Fruit fly (Drosophila melanogaster) whole organism, embryonic: ENCODE data around the gene nompB.

Experiments
- Asciz ChIP-seq: fragments of 200-800 bp; sonication (Bioruptor generic); optimal IDR thresholded peaks from 2 replicates; lab custom pipeline; 2017; ENCODE audit warnings: missing biosample characterization, mild to moderate bottlenecking, missing genetic modification characterization, missing genetic modification reagents
- Awh ChIP-seq: fragments of 200-800 bp; sonication (Bioruptor generic); IDR thresholded peaks from 2 replicates; pipeline ENCODE4, ENCODE4 v1.3.6; 2022; ENCODE audit warnings: missing biosample characterization, missing genetic modification characterization
- CG10267 ChIP-seq: fragments of 200-800 bp; sonication (Bioruptor generic); optimal IDR thresholded peaks from 2 replicates; lab custom pipeline; 2018; ENCODE audit warnings: missing biosample characterization, mild to moderate bottlenecking, missing genetic modification characterization, moderate library complexity
- CG10654 ChIP-seq: fragments of 200-800 bp; sonication (Bioruptor generic); optimal IDR thresholded peaks from 2 replicates; lab custom pipeline; 2016; ENCODE audit warnings: missing biosample characterization, missing genetic modification characterization
- CG11247 ChIP-seq: fragments of 200-800 bp; sonication (Bioruptor generic); IDR thresholded peaks from 2 replicates; pipeline ENCODE4 v1.3.6; 2022; ENCODE audit warnings: missing biosample characterization, missing genetic modification characterization
- CG12219 ChIP-seq: fragments of 200-800 bp; sonication (Bioruptor generic); optimal IDR thresholded peaks from 3 replicates; lab custom pipeline; 2018; ENCODE audit warnings: missing biosample characterization, mild to moderate bottlenecking, missing genetic modification characterization
- CG12391 ChIP-seq: fragments of 200-800 bp; sonication (Bioruptor generic); optimal IDR thresholded peaks from 3 replicates; lab custom pipeline; 2018; ENCODE audit warnings: missing biosample characterization, mild to moderate bottlenecking, missing genetic modification characterization, moderate library complexity
- CG12659 ChIP-seq: fragments of 200-800 bp; sonication (Bioruptor generic); optimal IDR thresholded peaks from 3 replicates; lab custom pipeline; 2017; ENCODE audit warnings: mild to moderate bottlenecking, missing biosample characterization, missing genetic modification reagents, missing genetic modification characterization
- CG12942 ChIP-seq: fragments of 200-800 bp; sonication (Bioruptor generic); optimal IDR thresholded peaks from 3 replicates; lab custom pipeline; 2016; ENCODE audit warnings: missing biosample characterization, missing genetic modification characterization
- CG14014 ChIP-seq: fragments of 200-800 bp; sonication (Bioruptor generic); IDR thresholded peaks from 2 replicates; pipeline ENCODE4 v1.3.6; 2022; ENCODE audit warnings: missing biosample characterization, missing genetic modification characterization
- CG15073 ChIP-seq: fragments of 200-800 bp; sonication (Bioruptor generic); optimal IDR thresholded peaks from 2 replicates; lab custom pipeline; 2016; ENCODE audit warnings: missing biosample characterization, missing genetic modification characterization
- CG1529 ChIP-seq: fragments of 200-800 bp; sonication (Bioruptor generic); optimal IDR thresholded peaks from 3 replicates; lab custom pipeline; 2018; ENCODE audit warnings: missing biosample characterization, missing genetic modification characterization
- CG18262 ChIP-seq: fragments of 200-800 bp; optimal IDR thresholded peaks from 3 replicates; lab custom pipeline; 2019; ENCODE audit warnings: missing biosample characterization, mild to moderate bottlenecking, missing genetic modification characterization, moderate library complexity
- CG18764 ChIP-seq: fragments of 200-800 bp; sonication (Bioruptor generic); optimal IDR thresholded peaks from 3 replicates; lab custom pipeline; 2016; ENCODE audit warnings: missing biosample characterization, missing genetic modification characterization
- CG31441 ChIP-seq: fragments of 200-800 bp; sonication (Bioruptor generic); IDR thresholded peaks from 2 replicates; pipeline ENCODE4 v1.3.6; 2022; ENCODE audit warnings: missing biosample characterization, missing genetic modification characterization
- CG3281 ChIP-seq: fragments of 200-800 bp; sonication (Bioruptor generic); optimal IDR thresholded peaks from 3 replicates; lab custom pipeline; 2017; ENCODE audit warnings: missing biosample characterization, mild to moderate bottlenecking, missing genetic modification characterization
- CG5180 ChIP-seq: fragments of 200-800 bp; sonication (Bioruptor generic); optimal IDR thresholded peaks from 3 replicates; lab custom pipeline; 2017; ENCODE audit warnings: missing biosample characterization, missing genetic modification characterization, mild to moderate bottlenecking, moderate library complexity, missing genetic modification reagents
- CG6683 ChIP-seq: fragments of 200-800 bp; sonication (Bioruptor generic); optimal IDR thresholded peaks from 2 replicates; lab custom pipeline; 2017; ENCODE audit warnings: missing biosample characterization, mild to moderate bottlenecking, missing genetic modification characterization, missing genetic modification reagents
- Chrac-16 ChIP-seq: fragments of 200-800 bp; sonication (Bioruptor generic); optimal IDR thresholded peaks from 3 replicates; lab custom pipeline; 2016; ENCODE audit warnings: missing biosample characterization, missing genetic modification characterization
- D19A ChIP-seq: fragments of 200-800 bp; optimal IDR thresholded peaks from 3 replicates; lab custom pipeline; 2019; ENCODE audit warnings: missing biosample characterization, mild to moderate bottlenecking, missing genetic modification characterization, moderate library complexity
- Dad ChIP-seq: fragments of 200-800 bp; sonication (Bioruptor generic); optimal IDR thresholded peaks from 3 replicates; lab custom pipeline; 2016; ENCODE audit warnings: missing biosample characterization, missing genetic modification characterization
- Deaf1 ChIP-seq: fragments of 200-800 bp; optimal IDR thresholded peaks from 3 replicates; lab custom pipeline; 2019; ENCODE audit warnings: missing biosample characterization, mild to moderate bottlenecking, missing genetic modification characterization, moderate library complexity
- Dip3 ChIP-seq: fragments of 200-800 bp; sonication (Bioruptor generic); optimal IDR thresholded peaks from 3 replicates; lab custom pipeline; 2016; ENCODE audit warnings: missing biosample characterization, missing genetic modification characterization
- Ets97D ChIP-seq: fragments of 200-800 bp; sonication (Bioruptor generic); optimal IDR thresholded peaks from 3 replicates; lab custom pipeline; 2016; ENCODE audit warnings: missing biosample characterization, missing genetic modification characterization
- Fer2 ChIP-seq: fragments of 200-800 bp; sonication (Bioruptor generic); optimal IDR thresholded peaks from 2 replicates; lab custom pipeline; 2018; ENCODE audit warnings: missing biosample characterization, mild to moderate bottlenecking, missing genetic modification characterization, moderate library complexity
- Lhr ChIP-seq: fragments of 200-800 bp; sonication (Bioruptor generic); optimal IDR thresholded peaks from 3 replicates; lab custom pipeline; 2017; ENCODE audit warnings: mild to moderate bottlenecking, missing biosample characterization, missing genetic modification reagents, missing genetic modification characterization
- Med ChIP-seq: fragments of 200-800 bp; sonication (Bioruptor generic); peaks from one replicate; lab custom pipeline; 2016; ENCODE audit warnings: missing biosample characterization, missing genetic modification characterization, mild to moderate bottlenecking, inconsistent platforms, moderate library complexity
- NFAT ChIP-seq: fragments of 200-800 bp; sonication (Bioruptor generic); IDR thresholded peaks from 2 replicates; pipeline ENCODE4 v1.3.6; 2022; ENCODE audit warnings: missing biosample characterization, missing genetic modification characterization
- Neu2 ChIP-seq: fragments of 200-800 bp; sonication (Bioruptor generic); optimal IDR thresholded peaks from 3 replicates; lab custom pipeline; 2016; ENCODE audit warnings: missing biosample characterization, missing genetic modification characterization, borderline replicate concordance
- Scr ChIP-seq: fragments of 200-800 bp; sonication (Bioruptor generic); IDR thresholded peaks from 2 replicates; pipeline ENCODE4 v1.3.6; 2022; ENCODE audit warnings: missing biosample characterization, missing genetic modification characterization; ENCODE audit not compliant: partially characterized antibody
- Sry-δ ChIP-seq: fragments of 200-800 bp; sonication (Bioruptor generic); optimal IDR thresholded peaks from 2 replicates; lab custom pipeline; 2016; ENCODE audit warnings: missing biosample characterization, missing genetic modification characterization
- abd-A ChIP-seq: fragments of 200-800 bp; sonication (Bioruptor generic); optimal IDR thresholded peaks from 3 replicates; lab custom pipeline; 2019; ENCODE audit warnings: missing biosample characterization, mild to moderate bottlenecking, missing genetic modification characterization, moderate library complexity
- bcd ChIP-seq: fragments of 200-800 bp; sonication (Bioruptor generic); optimal IDR thresholded peaks from 2 replicates; lab custom pipeline; 2017; ENCODE audit warnings: missing biosample characterization, mild to moderate bottlenecking, missing genetic modification characterization
- br ChIP-seq: fragments of >200 bp; optimal IDR thresholded peaks from 2 replicates; lab custom pipeline; 2017
- btn ChIP-seq: fragments of 200-800 bp; sonication (Bioruptor generic); optimal IDR thresholded peaks from 2 replicates; lab custom pipeline; 2016; ENCODE audit warnings: missing biosample characterization, missing genetic modification characterization
- chm ChIP-seq: fragments of 200-800 bp; sonication (Bioruptor generic); IDR thresholded peaks from 2 replicates; pipeline ENCODE4 v1.3.6; 2022; ENCODE audit warnings: missing biosample characterization, missing genetic modification characterization
- dmrt11E ChIP-seq: fragments of 200-800 bp; sonication (Bioruptor generic); optimal IDR thresholded peaks from 3 replicates; lab custom pipeline; 2018; ENCODE audit warnings: missing biosample characterization, mild to moderate bottlenecking, missing genetic modification characterization, moderate library complexity
- en ChIP-seq: fragments of 200-800 bp; sonication (Bioruptor generic); optimal IDR thresholded peaks from 2 replicates; lab custom pipeline; 2016; ENCODE audit warnings: missing biosample characterization, missing genetic modification characterization
- exex ChIP-seq: fragments of 200-800 bp; sonication (Bioruptor generic); optimal IDR thresholded peaks from 4 replicates; lab custom pipeline; 2018; ENCODE audit warnings: missing biosample characterization, mild to moderate bottlenecking, missing genetic modification characterization, moderate library complexity
- gfzf ChIP-seq: fragments of 200-800 bp; sonication (Bioruptor generic); optimal IDR thresholded peaks from 2 replicates; lab custom pipeline; 2016; ENCODE audit warnings: missing biosample characterization, mild to moderate bottlenecking, missing genetic modification characterization, moderate library complexity
- lab ChIP-seq: fragments of 200-800 bp; sonication (Bioruptor generic); optimal IDR thresholded peaks from 3 replicates; lab custom pipeline; 2017; ENCODE audit warnings: missing biosample characterization, missing genetic modification characterization, mild to moderate bottlenecking, moderate library complexity, missing genetic modification reagents
- nom ChIP-seq: fragments of 200-800 bp; sonication (Bioruptor generic); optimal IDR thresholded peaks from 2 replicates; lab custom pipeline; 2017; ENCODE audit warnings: missing biosample characterization, missing genetic modification characterization, mild to moderate bottlenecking, moderate library complexity, missing genetic modification reagents
- pnt ChIP-seq: fragments of 200-800 bp; sonication (Bioruptor generic); optimal IDR thresholded peaks from 3 replicates; lab custom pipeline; 2016; ENCODE audit warnings: missing biosample characterization, missing genetic modification characterization
- pum ChIP-seq: fragments of 200-800 bp; sonication (Bioruptor generic); optimal IDR thresholded peaks from 2 replicates; lab custom pipeline; 2016; ENCODE audit warnings: missing biosample characterization, missing genetic modification characterization
- row ChIP-seq: fragments of 200-800 bp; sonication (Bioruptor generic); IDR thresholded peaks from 3 replicates; pipeline ENCODE4 v1.3.6; 2022; ENCODE audit warnings: missing biosample characterization, missing genetic modification characterization
- schlank ChIP-seq: fragments of 200-800 bp; sonication (Bioruptor generic); optimal IDR thresholded peaks from 2 replicates; lab custom pipeline; 2018; ENCODE audit warnings: missing biosample characterization, mild to moderate bottlenecking, missing genetic modification characterization
- shn ChIP-seq: fragments of 200-800 bp; sonication (Bioruptor generic); optimal IDR thresholded peaks from 3 replicates; lab custom pipeline; 2016; ENCODE audit warnings: missing biosample characterization, missing genetic modification characterization
- so ChIP-seq: fragments of 200-800 bp; sonication (Bioruptor generic); IDR thresholded peaks from 3 replicates; pipeline ENCODE4 v1.3.6; 2022; ENCODE audit warnings: missing biosample characterization, missing genetic modification characterization
- vvl ChIP-seq: fragments of 200-800 bp; sonication (Bioruptor generic); IDR thresholded peaks from 2 replicates; pipeline ENCODE4 v1.3.6; 2022; ENCODE audit warnings: missing biosample characterization, missing genetic modification characterization
- zfh2 ChIP-seq: fragments of 200-800 bp; sonication (Bioruptor generic); optimal IDR thresholded peaks from 2 replicates; lab custom pipeline; 2016; ENCODE audit warnings: missing biosample characterization, missing genetic modification characterization

The nompB gene

DNA sequence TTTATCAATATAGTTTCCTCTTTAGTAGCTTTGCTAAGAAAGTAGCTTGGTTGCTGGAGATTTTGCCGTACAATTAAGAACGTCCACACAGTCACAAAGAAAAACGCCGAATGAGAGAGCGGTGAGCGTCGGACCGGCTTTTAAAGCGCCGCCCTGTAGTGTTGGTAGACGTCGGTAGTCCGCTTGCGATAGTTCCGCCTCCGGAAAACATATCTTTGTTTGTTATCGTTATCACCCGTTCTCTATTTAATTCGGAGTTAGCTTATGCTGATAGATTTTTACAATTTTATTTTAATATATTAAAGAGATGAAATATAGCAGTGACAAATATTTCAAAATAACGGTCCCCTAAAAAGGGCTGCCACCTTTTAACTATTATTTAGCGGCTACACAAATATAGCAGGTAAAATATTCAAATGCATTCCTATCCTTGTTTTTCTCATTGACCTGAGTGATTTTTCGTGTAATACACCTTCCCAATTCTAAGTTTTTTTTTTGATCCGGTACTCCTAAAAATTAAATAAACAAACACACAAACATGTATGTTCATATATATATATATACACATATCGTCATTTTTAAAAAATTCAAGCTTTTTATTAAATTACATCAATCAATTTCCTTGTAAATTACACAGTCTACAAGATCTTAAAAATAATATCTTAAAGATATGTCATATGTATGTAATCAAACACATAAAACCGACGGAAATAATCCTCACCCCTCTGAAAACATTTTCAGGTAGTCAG is 40.8 kb upstream of the nompB start, which contains the start of gene Df31 (continued):
- peak; percentile 68 for TF ChIP-seq nom (GFP tag; lab: Kevin White, UChicago)
- TF ChIP-seq br = no peak
- no peak for TF ChIP-seq CG5180 (GFP tag; lab: Kevin White, UChicago)
- TF ChIP-seq CG10654 (GFP tag; lab: Kevin White, UChicago) = peak; percentile 24
- TF ChIP-seq en (GFP tag; lab: Kevin White, UChicago) = peak; percentile 28
- TF ChIP-seq CG3281 (GFP tag; lab: Kevin White, UChicago) = peak; percentile 32
- no peak for TF ChIP-seq btn (GFP tag; lab: Kevin White, UChicago)
- peak; percentile 95 for TF ChIP-seq Med (GFP tag; lab: Kevin White, UChicago)
- peak; percentile 1 for TF ChIP-seq pnt (GFP tag; lab: Kevin White, UChicago)
- peak; percentile 63 for TF ChIP-seq Dad (GFP tag; lab: Kevin White, UChicago)
- TF ChIP-seq CG14014 (GFP tag; lab: Robert Waterston, UW) = peak; percentile 60; the same call in 1 of the 2 replicates
- peak; percentile 99 for TF ChIP-seq CG10267 (tag; lab: Kevin White, UChicago)
- TF ChIP-seq Lhr = peak; percentile 76
- TF ChIP-seq row (GFP tag; lab: Robert Waterston, UW) = peak; percentile 75
- no peak for TF ChIP-seq so
- no peak for TF ChIP-seq CG11247 (GFP tag; lab: Robert Waterston, UW)
- peak; percentile 1 for TF ChIP-seq schlank (tag; lab: Kevin White, UChicago)
- peak; percentile 35 for TF ChIP-seq dmrt11E (tag; lab: Kevin White, UChicago)
- TF ChIP-seq CG1529 (GFP tag; lab: Kevin White, UChicago) = no peak
- TF ChIP-seq Asciz (GFP tag; lab: Kevin White, UChicago) = peak; percentile 1
- TF ChIP-seq Sry-δ = peak; percentile 93
- TF ChIP-seq gfzf (GFP tag; lab: Kevin White, UChicago) = peak; percentile 45
- TF ChIP-seq Deaf1 = no peak
- no peak for TF ChIP-seq CG12219 (GFP tag; lab: Kevin White, UChicago)
- TF ChIP-seq CG31441 (GFP tag; lab: Robert Waterston, UW) = peak; percentile 32
- TF ChIP-seq CG15073 (GFP tag; lab: Kevin White, UChicago) = no peak
- TF ChIP-seq chm = peak; percentile 85; the same call in 1 of the 2 replicates
- TF ChIP-seq exex = no peak
- peak; percentile 62 for TF ChIP-seq Dip3 (GFP tag; lab: Kevin White, UChicago)
- TF ChIP-seq CG12942 = peak; percentile 50
- no peak; the same call in 1 of the 2 replicates for TF ChIP-seq NFAT
- TF ChIP-seq CG18262 (tag; lab: Kevin White, UChicago) = peak; percentile 35
- no peak for TF ChIP-seq Neu2 (GFP tag; lab: Kevin White, UChicago)
- TF ChIP-seq Chrac-16 (GFP tag; lab: Kevin White, UChicago) = peak; percentile 62
- TF ChIP-seq Fer2 = peak; percentile 8
- peak; percentile 88 for TF ChIP-seq vvl (GFP tag; lab: Robert Waterston, UW)
- TF ChIP-seq D19A (tag; lab: Kevin White, UChicago) = peak; percentile 19
- peak; percentile 51 for TF ChIP-seq pum
- peak; percentile 88 for TF ChIP-seq Scr (GFP tag; lab: Robert Waterston, UW)
- TF ChIP-seq CG12391 (tag; lab: Kevin White, UChicago) = peak; percentile 65
- peak; percentile 71 for TF ChIP-seq bcd (GFP tag; lab: Kevin White, UChicago)
- peak; percentile 84 for TF ChIP-seq lab (GFP tag; lab: Kevin White, UChicago)
- no peak for TF ChIP-seq Awh (GFP tag; lab: Robert Waterston, UW)
- TF ChIP-seq shn (GFP tag; lab: Kevin White, UChicago) = peak; percentile 48
- peak; percentile 74 for TF ChIP-seq CG12659
- peak; percentile 74 for TF ChIP-seq Ets97D (GFP tag; lab: Kevin White, UChicago)
- peak; percentile 56 for TF ChIP-seq CG18764
- no peak for TF ChIP-seq CG6683 (GFP tag; lab: Kevin White, UChicago)
- TF ChIP-seq zfh2 (GFP tag; lab: Kevin White, UChicago) = peak; percentile 67
- no peak for TF ChIP-seq abd-A (tag; lab: Kevin White, UChicago)
